Worm (Caenorhabditis elegans): ENCODE results near the gene Y39A1A.3.

Gene Y39A1A.3

DNA sequence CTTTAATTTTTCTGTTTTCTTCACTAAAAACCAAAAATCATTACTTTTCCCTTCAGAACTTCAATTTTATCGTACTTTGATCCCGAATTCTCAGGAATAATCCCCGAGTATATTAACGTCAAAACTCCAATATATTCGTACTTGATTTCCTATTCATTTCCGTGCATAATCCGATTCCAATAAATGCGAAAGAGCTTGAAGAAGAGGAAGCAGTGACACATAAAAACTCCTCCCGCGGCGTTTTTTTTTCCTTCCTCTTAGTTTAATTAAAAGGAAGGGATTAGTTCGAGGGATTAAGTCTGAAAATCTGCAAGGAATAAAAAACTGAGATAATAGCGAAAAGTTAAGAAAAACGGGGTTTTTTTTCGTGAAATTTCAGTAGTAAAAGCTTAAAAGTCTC lies 4.6 kb upstream of the Y39A1A.3 start:
- TF ChIP-seq fax-1 (tag; optimal IDR thresholded peaks at IDR 0.05) (no peak), gmeb-2 (tag; optimal IDR thresholded peaks at IDR 0.05) (no peak), K09A11.1 (tag; optimal IDR thresholded peaks at IDR 0.05; ENCODE audit: insufficient read depth) (no peak), hlh-30 (tag; optimal IDR thresholded peaks at IDR 0.05; ENCODE audit: insufficient read depth) (no peak), sox-4 (tag; optimal IDR thresholded peaks at IDR 0.05) (no peak), ceh-6 (GFP tag; optimal IDR thresholded peaks at IDR 0.05) (no peak), che-1 (tag; optimal IDR thresholded peaks at IDR 0.05) (no peak), ceh-19 (GFP tag; optimal IDR thresholded peaks at IDR 0.05) (no peak), ceh-18 (tag; optimal IDR thresholded peaks at IDR 0.05) (no peak), C08G9.2 (tag; optimal IDR thresholded peaks at IDR 0.05) (no peak), hlh-8 (tag; optimal IDR thresholded peaks at IDR 0.05) (no peak), ceh-48 (tag; optimal IDR thresholded peaks at IDR 0.05) (no peak), nhr-232 (tag; optimal IDR thresholded peaks at IDR 0.05) (no peak), madf-2 (tag; optimal IDR thresholded peaks at IDR 0.05) (no peak)

DNA sequence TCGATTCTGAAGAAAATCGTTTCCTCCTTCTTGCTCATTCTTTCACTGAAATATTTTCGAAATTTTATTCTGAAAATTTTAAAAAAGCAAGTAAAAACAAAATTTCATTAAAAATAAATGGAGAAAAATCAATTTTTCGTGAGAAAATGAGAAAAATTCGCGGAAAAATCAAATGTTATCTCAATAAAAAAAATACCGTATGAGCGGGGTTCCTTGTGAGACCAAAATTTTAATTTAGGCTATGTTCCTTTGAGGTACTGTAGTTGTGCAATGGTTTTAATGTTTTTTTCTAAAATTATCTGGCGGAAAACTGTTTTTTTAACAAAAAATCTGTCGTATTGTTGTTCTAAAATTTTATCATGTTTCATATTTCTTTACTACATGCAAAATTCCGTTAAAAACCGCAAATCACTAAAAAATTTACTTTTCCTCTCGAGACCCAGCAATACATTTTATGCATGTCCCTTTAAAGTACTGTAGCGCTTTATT lies 3.9 kb upstream of the Y39A1A.3 start, which contains the start of gene epg-6:
Gene epg-6 (minus strand): TSS at position 51 of the 489 bp plus-strand sequence.
- TF ChIP-seq tbx-2 (tag; optimal IDR thresholded peaks at IDR 0.05) (no peak), pqm-1 (tag; optimal IDR thresholded peaks at IDR 0.05) (no peak), tbx-7 (tag; optimal IDR thresholded peaks at IDR 0.05) (no peak), pax-1 (tag; optimal IDR thresholded peaks at IDR 0.05) (no peak), lin-11 (tag; optimal IDR thresholded peaks at IDR 0.05) (no peak), odd-2 (tag; optimal IDR thresholded peaks at IDR 0.05) (no peak), rnt-1 (tag; optimal IDR thresholded peaks at IDR 0.05) (no peak), sox-2 (GFP tag; IDR thresholded peaks at IDR 0.05) (no peak), nhr-232 (tag; optimal IDR thresholded peaks at IDR 0.05) (no peak), hlh-13 (GFP tag; optimal IDR thresholded peaks at IDR 0.05) (no peak), unc-3 (GFP tag; conservative IDR thresholded peaks at IDR 0.05) (no peak), unc-3 (tag; optimal IDR thresholded peaks at IDR 0.05) (no peak), unc-55 (GFP tag; optimal IDR thresholded peaks at IDR 0.05) (no peak), pat-9 (tag; optimal IDR thresholded peaks at IDR 0.05) (no peak), ets-4 (tag; optimal IDR thresholded peaks at IDR 0.05) (no peak), ceh-34 (tag; optimal IDR thresholded peaks at IDR 0.05) (no peak), hlh-6 (tag; optimal IDR thresholded peaks at IDR 0.05) (no peak), elt-4 (tag; optimal IDR thresholded peaks at IDR 0.05) (no peak), ceh-31 (tag; optimal IDR thresholded peaks at IDR 0.05) (no peak), fkh-6 (tag; optimal IDR thresholded peaks at IDR 0.05) (no peak), eyg-1 (tag; optimal IDR thresholded peaks at IDR 0.05) (no peak)

DNA sequence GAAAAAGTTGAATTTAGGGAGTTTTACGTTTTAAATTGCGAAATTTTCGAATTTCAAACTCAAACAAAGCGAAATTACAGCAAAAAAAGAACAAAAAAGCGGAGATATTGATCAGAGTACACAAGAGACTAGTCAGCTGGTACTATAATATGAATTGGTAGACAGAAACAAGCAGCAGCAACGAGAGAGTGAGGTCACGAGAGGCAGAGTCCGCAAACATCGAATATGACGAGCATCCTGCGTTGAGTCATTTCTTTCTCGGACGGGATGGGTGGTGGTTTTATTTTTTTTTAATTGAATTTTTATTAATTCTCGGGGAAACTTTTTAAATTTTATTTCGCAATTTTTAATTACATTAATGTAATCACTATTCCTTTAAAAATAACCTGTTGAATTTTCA lies 3.4 kb upstream of the Y39A1A.3 start:
- TF ChIP-seq eyg-1 (tag; optimal IDR thresholded peaks at IDR 0.05) (no peak), npax-4 (tag; optimal IDR thresholded peaks at IDR 0.05) (no peak), hlh-8 (tag; optimal IDR thresholded peaks at IDR 0.05) (no peak), K09A11.1 (tag; optimal IDR thresholded peaks at IDR 0.05; ENCODE audit: insufficient read depth) (no peak), unc-86 (tag; optimal IDR thresholded peaks at IDR 0.05) (no peak), F13H6.1 (tag; optimal IDR thresholded peaks at IDR 0.05) (no peak), ceh-31 (tag; optimal IDR thresholded peaks at IDR 0.05) (peak; percentile 45), fkh-10 (GFP tag; optimal IDR thresholded peaks at IDR 0.05) (no peak), fax-1 (tag; optimal IDR thresholded peaks at IDR 0.05) (no peak), ceh-18 (tag; optimal IDR thresholded peaks at IDR 0.05) (peak; percentile 5), lim-6 (tag; optimal IDR thresholded peaks at IDR 0.05) (no peak), ceh-45 (GFP tag; IDR thresholded peaks at IDR 0.05) (no peak), ceh-9 (tag; optimal IDR thresholded peaks at IDR 0.05) (no peak), dmd-4 (tag; optimal IDR thresholded peaks at IDR 0.05; ENCODE audit: borderline replicate concordance) (no peak), ceh-2 (tag; optimal IDR thresholded peaks at IDR 0.05) (no peak), pat-9 (tag; optimal IDR thresholded peaks at IDR 0.05) (no peak), sdc-2 (tag; optimal IDR thresholded peaks at IDR 0.05) (no peak), pros-1 (tag; optimal IDR thresholded peaks at IDR 0.05) (no peak), K02D7.2 (tag; optimal IDR thresholded peaks at IDR 0.05) (no peak), ceh-48 (tag; optimal IDR thresholded peaks at IDR 0.05) (no peak), zip-5 (tag; optimal IDR thresholded peaks at IDR 0.05) (no peak), rnt-1 (tag; optimal IDR thresholded peaks at IDR 0.05) (no peak), gmeb-2 (tag; optimal IDR thresholded peaks at IDR 0.05) (no peak), ceh-24 (tag; optimal IDR thresholded peaks at IDR 0.05) (no peak), mec-3 (tag; optimal IDR thresholded peaks at IDR 0.05; ENCODE audit: borderline replicate concordance) (no peak), ama-1 (optimal IDR thresholded peaks at IDR 0.05) (no peak), C38D4.7 (GFP tag; optimal IDR thresholded peaks at IDR 0.05) (no peak)

Measured in whole organism, late embryonic.